Worm (Caenorhabditis elegans): Measurements from ENCODE around the gene R09E10.5.

R09E10.5 gene

DNA sequence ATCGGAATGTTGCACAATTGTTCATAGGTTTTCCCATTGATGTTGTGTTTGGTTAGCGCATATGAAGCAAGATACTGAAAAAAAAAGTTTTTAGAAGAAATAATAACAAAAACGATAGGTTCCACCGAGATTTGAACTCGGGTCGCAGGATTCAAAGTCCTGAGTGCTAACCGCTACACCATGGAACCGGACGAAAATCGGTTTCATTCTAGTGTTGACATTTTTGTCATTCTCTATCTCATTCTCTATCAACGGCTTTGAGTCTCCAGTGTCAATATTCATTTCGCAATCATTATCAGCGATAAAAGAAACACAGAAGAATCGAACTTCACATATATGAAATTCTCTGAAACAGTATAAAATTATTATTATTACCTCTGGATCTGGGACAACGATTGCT lies 9.0 kb upstream of the R09E10.5 start (continued):
- TF ChIP-seq snpc-4 (GFP tag; optimal IDR thresholded peaks at IDR 0.05) = no peak
- TF ChIP-seq snpc-4 (tag; optimal IDR thresholded peaks at IDR 0.05) = no peak
- peak; percentile 54 for TF ChIP-seq snpc-1.1 (tag; optimal IDR thresholded peaks at IDR 0.05; ENCODE audit: insufficient read depth)
- TF ChIP-seq lin-54 (GFP tag; optimal IDR thresholded peaks at IDR 0.05) = no peak
- no peak for TF ChIP-seq bed-2 (GFP tag; IDR thresholded peaks at IDR 0.05)
- TF ChIP-seq mxl-1 (tag; optimal IDR thresholded peaks at IDR 0.05) = peak; percentile 35
- TF ChIP-seq ama-1 (optimal IDR thresholded peaks at IDR 0.05) = no peak
- TF ChIP-seq ama-1 (GFP tag; optimal IDR thresholded peaks at IDR 0.05) = no peak
- no peak for TF ChIP-seq dpl-1 (GFP tag; optimal IDR thresholded peaks at IDR 0.05)
- no peak for TF ChIP-seq nhr-179 (tag; optimal IDR thresholded peaks at IDR 0.05)
- peak; percentile 51 for TF ChIP-seq die-1 (tag; optimal IDR thresholded peaks at IDR 0.05)
- TF ChIP-seq ztf-6 (GFP tag; IDR thresholded peaks at IDR 0.05) = no peak
- no peak for TF ChIP-seq mcd-1 (GFP tag; IDR thresholded peaks at IDR 0.05)
- TF ChIP-seq ceh-40 (GFP tag; IDR thresholded peaks at IDR 0.05) = no peak
- TF ChIP-seq F37B4.10 (GFP tag; IDR thresholded peaks at IDR 0.05) = no peak
- TF ChIP-seq athp-1 (tag; optimal IDR thresholded peaks at IDR 0.05) = no peak
- no peak for TF ChIP-seq nhr-120 (GFP tag; IDR thresholded peaks at IDR 0.05)
- TF ChIP-seq Y95B8A.8 (GFP tag; IDR thresholded peaks at IDR 0.05) = 0 out of 2 replicates have a peak, but pooled peaks have one; percentile 26
- TF ChIP-seq C06A6.2 (GFP tag; conservative IDR thresholded peaks at IDR 0.05) = no peak
- TF ChIP-seq pbrm-1 (GFP tag; IDR thresholded peaks at IDR 0.05) = peak; percentile 51; the same call in 1 of the 2 replicates
- TF ChIP-seq nhr-90 (tag; optimal IDR thresholded peaks at IDR 0.05) = peak; percentile 37
- peak; percentile 74 for TF ChIP-seq B0261.1 (tag; optimal IDR thresholded peaks at IDR 0.05)
- TF ChIP-seq attf-3 (GFP tag; conservative IDR thresholded peaks at IDR 0.05) = no peak
- TF ChIP-seq tlf-1 (GFP tag; optimal IDR thresholded peaks at IDR 0.05) = no peak
- TF ChIP-seq Y79H2A.3 (GFP tag; conservative IDR thresholded peaks at IDR 0.05) = no peak
- no peak for TF ChIP-seq dpff-1 (tag; optimal IDR thresholded peaks at IDR 0.05)
- no peak for TF ChIP-seq F39B2.1 (GFP tag; IDR thresholded peaks at IDR 0.05)
- TF ChIP-seq zim-3 (tag; optimal IDR thresholded peaks at IDR 0.05) = no peak
- TF ChIP-seq him-1 (tag; optimal IDR thresholded peaks at IDR 0.05) = peak; percentile 68
- no peak for TF ChIP-seq attf-5 (GFP tag; optimal IDR thresholded peaks at IDR 0.05)
- TF ChIP-seq cebp-2 (GFP tag; IDR thresholded peaks at IDR 0.05) = no peak
- TF ChIP-seq nhr-80 (tag; optimal IDR thresholded peaks at IDR 0.05) = no peak
- TF ChIP-seq ceh-79 (tag; optimal IDR thresholded peaks at IDR 0.05) = no peak
- no peak for TF ChIP-seq mel-28 (tag; optimal IDR thresholded peaks at IDR 0.05; ENCODE audit: borderline replicate concordance)
- no peak for TF ChIP-seq F57C9.4 (tag; optimal IDR thresholded peaks at IDR 0.05)
- TF ChIP-seq Y53F4B.3 (GFP tag; IDR thresholded peaks at IDR 0.05) = no peak
- no peak for TF ChIP-seq ceh-100 (GFP tag; IDR thresholded peaks at IDR 0.05)
- no peak for TF ChIP-seq tbx-9 (tag; optimal IDR thresholded peaks at IDR 0.05; ENCODE audit: borderline replicate concordance)
- no peak for TF ChIP-seq nfya-1 (tag; optimal IDR thresholded peaks at IDR 0.05; ENCODE audit: borderline replicate concordance, insufficient read depth)
- TF ChIP-seq let-526 (GFP tag; IDR thresholded peaks at IDR 0.05) = no peak
- no peak for TF ChIP-seq F10E7.11 (tag; optimal IDR thresholded peaks at IDR 0.05)
- peak; percentile 92 for TF ChIP-seq tbp1 (GFP tag; optimal IDR thresholded peaks at IDR 0.05)
- no peak for TF ChIP-seq K11D2.4 (GFP tag; IDR thresholded peaks at IDR 0.05)
- no peak for TF ChIP-seq hmg-1.2 (GFP tag; IDR thresholded peaks at IDR 0.05)
- TF ChIP-seq T07F8.4 (tag; optimal IDR thresholded peaks at IDR 0.05) = no peak
- TF ChIP-seq hrde-1 (tag; optimal IDR thresholded peaks at IDR 0.05; ENCODE audit: borderline replicate concordance) = no peak
- no peak for TF ChIP-seq aptf-2 (GFP tag; conservative IDR thresholded peaks at IDR 0.05)
- no peak for TF ChIP-seq hmg-20 (GFP tag; IDR thresholded peaks at IDR 0.05)
- no peak for TF ChIP-seq lsy-27 (tag; optimal IDR thresholded peaks at IDR 0.05; ENCODE audit: borderline replicate concordance, insufficient read depth)
- peak; percentile 8 for TF ChIP-seq ztf-18 (tag; optimal IDR thresholded peaks at IDR 0.05)
